Worm (Caenorhabditis elegans): ENCODE data around the gene oig-2.

Gene oig-2

DNA sequence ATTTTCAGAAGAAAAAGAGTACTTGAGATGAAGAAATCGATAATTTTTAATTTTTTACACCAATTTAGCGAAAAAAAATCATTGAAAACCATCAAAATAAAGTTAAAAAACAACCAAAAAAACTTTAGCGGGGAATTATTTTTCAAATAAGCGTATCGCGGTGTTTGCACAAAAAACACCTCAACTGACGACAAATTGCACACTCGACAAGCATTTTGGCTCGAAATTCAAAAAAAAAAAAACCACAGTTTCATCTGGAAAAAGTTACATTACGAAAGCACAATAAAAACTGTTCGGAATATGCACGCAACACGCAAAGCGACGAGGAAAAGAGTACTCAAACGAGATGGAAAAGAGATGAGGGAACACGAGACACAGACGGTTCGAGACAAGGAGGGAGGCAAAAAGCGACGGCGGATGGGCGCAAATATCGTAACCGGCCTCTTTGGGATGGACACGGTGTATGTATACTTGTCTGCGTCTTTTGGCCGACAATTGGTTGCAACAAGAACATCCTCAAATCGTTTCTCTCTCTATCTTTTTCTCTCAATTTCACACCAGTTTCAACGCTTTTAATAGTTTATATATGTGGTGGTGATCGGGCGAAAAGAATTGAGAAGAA, 22.7 kb upstream of the oig-2 start (continued):
- TF ChIP-seq R02D3.7 (tag; optimal IDR thresholded peaks at IDR 0.05) (no peak), ceh-28 (tag; optimal IDR thresholded peaks at IDR 0.05) (no peak), dmd-8 (GFP tag; IDR thresholded peaks at IDR 0.05) (no peak), tra-1 (GFP tag; IDR thresholded peaks at IDR 0.05) (no peak), zfp-3 (GFP tag; conservative IDR thresholded peaks at IDR 0.05) (no peak), spr-3 (GFP tag; optimal IDR thresholded peaks at IDR 0.05) (no peak), egl-43 (GFP tag; IDR thresholded peaks at IDR 0.05) (no peak)

DNA sequence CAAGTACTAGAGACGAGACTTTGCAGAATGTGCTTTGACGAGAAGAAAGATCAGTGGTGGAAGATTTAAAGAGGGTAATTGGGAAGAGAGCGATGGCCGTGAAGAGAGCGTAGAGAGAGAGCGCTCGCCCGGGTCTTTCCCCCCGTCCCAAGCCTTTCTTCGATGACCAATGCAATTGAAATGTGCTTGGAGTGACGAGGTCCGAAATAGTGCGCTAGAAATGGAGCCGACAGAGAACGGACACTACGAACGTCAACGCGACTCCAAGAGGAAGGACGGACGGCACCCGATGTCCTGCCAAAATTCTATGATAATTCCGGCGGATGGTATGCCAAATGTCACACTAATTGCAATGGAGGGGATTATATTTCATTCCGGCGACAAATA, 22.1 kb upstream of the oig-2 start:
- TF ChIP-seq mes-2 (tag; optimal IDR thresholded peaks at IDR 0.05; ENCODE audit: poor library complexity, severe bottlenecking) (peak; percentile 5), gei-8 (GFP tag; optimal IDR thresholded peaks at IDR 0.05) (no peak), egl-43 (GFP tag; IDR thresholded peaks at IDR 0.05) (0 out of 2 replicates have a peak, but pooled peaks have one; percentile 20), set-16 (GFP tag; IDR thresholded peaks at IDR 0.05) (peak; percentile 30; the same call in 1 of the 2 replicates)

DNA sequence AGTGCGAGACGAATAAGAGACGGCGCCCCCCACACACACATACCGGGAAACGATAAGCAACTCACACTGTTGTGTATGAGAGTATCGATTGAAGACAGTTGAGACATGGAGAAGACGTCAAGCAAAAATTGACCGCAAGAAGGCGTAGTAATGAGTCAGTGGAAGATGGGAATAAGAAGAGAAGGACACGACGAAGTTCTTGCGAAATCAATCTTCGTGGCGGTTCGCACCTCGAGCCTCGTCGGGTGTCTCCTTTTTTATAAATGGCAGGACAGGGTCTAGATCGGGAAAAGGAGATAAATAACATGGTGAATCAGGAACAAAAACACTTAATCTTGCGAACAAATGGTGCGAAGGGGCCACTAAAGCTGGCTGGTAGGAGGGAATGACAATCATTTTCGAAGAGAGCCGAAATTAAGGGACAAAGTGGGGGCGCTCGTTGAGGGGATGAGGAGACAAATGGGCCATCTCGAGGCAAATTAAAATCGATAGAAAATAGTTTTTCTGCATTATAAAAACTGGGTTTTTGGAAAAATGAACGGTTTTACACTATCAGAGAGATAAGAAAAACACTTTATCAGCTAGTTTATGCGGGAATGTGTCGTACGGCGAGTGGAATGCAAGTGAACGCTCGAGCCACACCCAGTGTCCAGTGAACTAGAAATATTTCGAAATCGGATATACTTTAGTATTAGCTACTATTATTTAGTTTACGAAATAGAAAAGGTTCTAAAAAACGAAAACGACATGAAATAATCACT, 21.5 kb upstream of the oig-2 start:
- TF ChIP-seq fkh-10 (GFP tag; optimal IDR thresholded peaks at IDR 0.05): no peak
- TF ChIP-seq ztf-7 (tag; optimal IDR thresholded peaks at IDR 0.05): no peak
- TF ChIP-seq zip-2 (tag; optimal IDR thresholded peaks at IDR 0.05): no peak
- peak; percentile 19; the same call in 1 of the 2 replicates for TF ChIP-seq egl-43 (GFP tag; IDR thresholded peaks at IDR 0.05)
- TF ChIP-seq spr-1 (tag; optimal IDR thresholded peaks at IDR 0.05): no peak
- TF ChIP-seq daf-16 (GFP tag; optimal IDR thresholded peaks at IDR 0.05): no peak
- TF ChIP-seq daf-16 (tag; optimal IDR thresholded peaks at IDR 0.05): peak; percentile 33
- no peak for TF ChIP-seq ceh-20 (GFP tag; IDR thresholded peaks at IDR 0.05)
- TF ChIP-seq nhr-48 (tag; optimal IDR thresholded peaks at IDR 0.05): no peak
- peak; percentile 33 for TF ChIP-seq nhr-28 (tag; optimal IDR thresholded peaks at IDR 0.05)
- peak; percentile 6 for TF ChIP-seq hlh-11 (tag; optimal IDR thresholded peaks at IDR 0.05)
- TF ChIP-seq T20F7.1 (GFP tag; optimal IDR thresholded peaks at IDR 0.05): no peak
- TF ChIP-seq hlh-30 (tag; optimal IDR thresholded peaks at IDR 0.05; ENCODE audit: insufficient read depth): no peak
- TF ChIP-seq vab-7 (GFP tag; IDR thresholded peaks at IDR 0.05): no peak
- TF ChIP-seq mxl-3 (GFP tag; optimal IDR thresholded peaks at IDR 0.05): no peak
- TF ChIP-seq daf-8 (GFP tag; IDR thresholded peaks at IDR 0.05): no peak
- TF ChIP-seq ceh-28 (tag; optimal IDR thresholded peaks at IDR 0.05): peak; percentile 4
- peak in 1 of 2 experiments; percentile 30 for TF ChIP-seq unc-62 (GFP tag; optimal IDR thresholded peaks at IDR 0.05 in 1 of 2)
- TF ChIP-seq unc-62 (tag; optimal IDR thresholded peaks at IDR 0.05): no peak
- no peak for TF ChIP-seq hif-1 (tag; optimal IDR thresholded peaks at IDR 0.05)
- TF ChIP-seq aha-1 (tag): peak; percentile 94
- TF ChIP-seq pqm-1 (tag; optimal IDR thresholded peaks at IDR 0.05): peak; percentile 52

DNA sequence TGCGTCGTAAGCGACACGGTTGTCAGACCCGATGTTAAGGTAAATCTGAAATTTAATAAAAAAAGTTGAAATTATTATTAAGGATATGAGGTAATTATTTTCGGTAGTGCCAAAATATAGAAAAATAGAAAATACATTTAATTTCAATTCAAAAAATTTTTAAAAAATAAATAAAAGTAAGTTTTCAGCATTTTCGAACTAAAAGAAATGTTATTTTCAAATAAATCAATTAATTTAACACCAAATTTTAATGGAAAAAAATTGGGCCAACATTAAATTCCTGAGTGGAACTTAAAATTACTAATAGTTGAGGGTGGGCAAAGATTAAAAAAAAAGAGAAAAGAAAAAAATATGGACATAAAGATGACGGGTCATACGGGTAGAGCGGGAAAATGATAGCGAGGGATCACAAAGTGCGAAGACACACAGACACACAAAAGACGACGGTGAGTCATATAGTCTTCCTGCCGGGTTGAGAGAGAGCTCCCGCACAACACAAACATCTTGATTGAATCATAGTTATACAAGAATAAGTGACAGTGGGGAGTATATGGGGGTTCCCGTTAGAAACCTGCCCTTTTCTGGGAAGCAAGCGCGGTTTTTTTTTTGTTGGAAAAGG, 17.9 kb upstream of the oig-2 start, which contains the start of gene max-2:
Gene max-2 (minus strand): TSS at position 51 of the 619 bp plus-strand sequence.
- TF ChIP-seq mep-1 (tag; optimal IDR thresholded peaks at IDR 0.05) (peak; percentile 35), nhr-6 (tag; optimal IDR thresholded peaks at IDR 0.05) (peak; percentile 64), mes-2 (tag; optimal IDR thresholded peaks at IDR 0.05; ENCODE audit: poor library complexity, severe bottlenecking) (no peak), aha-1 (tag) (no peak), dmd-6 (GFP tag; IDR thresholded peaks at IDR 0.05) (peak; percentile 34; the same call in 1 of the 2 replicates), F10B5.3 (tag; optimal IDR thresholded peaks at IDR 0.05) (no peak), dve-1 (tag; optimal IDR thresholded peaks at IDR 0.05; ENCODE audit: insufficient read depth) (peak; percentile 67), pha-4 (GFP tag; IDR thresholded peaks at IDR 0.05) (no peak), pha-4 (tag; optimal IDR thresholded peaks at IDR 0.05) (peak; percentile 27), daf-16 (GFP tag; optimal IDR thresholded peaks at IDR 0.05) (no peak), daf-16 (tag; optimal IDR thresholded peaks at IDR 0.05) (peak; percentile 24), egl-43 (GFP tag; IDR thresholded peaks at IDR 0.05) (no peak), pqm-1 (tag; optimal IDR thresholded peaks at IDR 0.05) (peak; percentile 34), F49E8.2 (tag; optimal IDR thresholded peaks at IDR 0.05; ENCODE audit: borderline replicate concordance) (no peak), Y48G9A.11 (GFP tag; IDR thresholded peaks at IDR 0.05) (no peak), nhr-28 (tag; optimal IDR thresholded peaks at IDR 0.05) (peak; percentile 52), sdz-12 (GFP tag; optimal IDR thresholded peaks at IDR 0.05) (no peak), hlh-11 (tag; optimal IDR thresholded peaks at IDR 0.05) (peak; percentile 33), lsy-2 (tag; optimal IDR thresholded peaks at IDR 0.05) (peak in 1 of 2 experiments; percentile 26), nhr-41 (GFP tag; IDR thresholded peaks at IDR 0.05) (0 out of 2 replicates have a peak, but pooled peaks have one; percentile 39), nhr-11 (tag; optimal IDR thresholded peaks at IDR 0.05) (no peak)

Data from whole organism, L4 larva.